Fruit fly (Drosophila melanogaster): ENCODE data around the gene CG17648.
A peak's percentile ranks its signal among the peaks of the same experiment; 100 is the strongest.

The CG17648 gene

dm6 chr2L:1709316-1709715, 42.8 kb upstream of the CG17648 start (continued):
- TF ChIP-seq Optix (GFP tag; IDR thresholded peaks at IDR 0.05) (no peak), unpg (GFP tag; optimal IDR thresholded peaks at IDR 0.05) (no peak), shn (GFP tag; optimal IDR thresholded peaks at IDR 0.05) (no peak), Hr39 (optimal IDR thresholded peaks at IDR 0.05) (no peak), CG30431 (GFP tag; optimal IDR thresholded peaks at IDR 0.05) (no peak), unc-4 (GFP tag; IDR thresholded peaks at IDR 0.05; ENCODE audit: partially characterized antibody) (no peak), CG4424 (GFP tag; optimal IDR thresholded peaks at IDR 0.05) (no peak), Med (GFP tag) (peak; percentile 70), CG30020 (tag; optimal IDR thresholded peaks at IDR 0.05) (no peak), CG3163 (GFP tag; optimal IDR thresholded peaks at IDR 0.05) (no peak), tin (GFP tag; optimal IDR thresholded peaks at IDR 0.05) (no peak), CG4820 (GFP tag; optimal IDR thresholded peaks at IDR 0.05) (no peak), knrl (GFP tag; IDR thresholded peaks at IDR 0.05; ENCODE audit: partially characterized antibody) (no peak), amos (GFP tag; IDR thresholded peaks at IDR 0.05; ENCODE audit: partially characterized antibody) (no peak), CG32772 (GFP tag; IDR thresholded peaks at IDR 0.05) (no peak), Doc2 (GFP tag; IDR thresholded peaks at IDR 0.05) (no peak), sd (tag; optimal IDR thresholded peaks at IDR 0.05) (no peak), nmo (GFP tag; optimal IDR thresholded peaks at IDR 0.05) (no peak), CG13894 (tag; optimal IDR thresholded peaks at IDR 0.05) (no peak), fru (optimal IDR thresholded peaks at IDR 0.05) (no peak), CG32767 (GFP tag; IDR thresholded peaks at IDR 0.05) (no peak), sens-2 (GFP tag; IDR thresholded peaks at IDR 0.05) (no peak), CrebB (tag; optimal IDR thresholded peaks at IDR 0.05) (no peak), sim (GFP tag; IDR thresholded peaks at IDR 0.05) (no peak), CG4707 (GFP tag; optimal IDR thresholded peaks at IDR 0.05) (no peak), TFAM (GFP tag; optimal IDR thresholded peaks at IDR 0.05) (no peak), MTF-1 (GFP tag; optimal IDR thresholded peaks at IDR 0.05; ENCODE audit: borderline replicate concordance) (no peak), ttk (GFP tag; IDR thresholded peaks at IDR 0.05) (no peak), Dek (tag; optimal IDR thresholded peaks at IDR 0.05) (no peak), H15 (GFP tag; IDR thresholded peaks at IDR 0.05) (no peak), Ssrp (tag; optimal IDR thresholded peaks at IDR 0.05) (no peak), exex (tag; optimal IDR thresholded peaks at IDR 0.05) (peak; percentile 78), CG11456 (GFP tag; IDR thresholded peaks at IDR 0.05) (no peak), yki (optimal IDR thresholded peaks at IDR 0.05) (no peak), chinmo (GFP tag; IDR thresholded peaks at IDR 0.05; ENCODE audit: partially characterized antibody) (peak; percentile 69; the same call in 1 of the 4 replicates), zen2 (GFP tag; IDR thresholded peaks at IDR 0.05; ENCODE audit: partially characterized antibody) (no peak), Fer3 (tag; optimal IDR thresholded peaks at IDR 0.05) (peak; percentile 13), CG8290 (GFP tag; optimal IDR thresholded peaks at IDR 0.05) (no peak), CG8290 (tag; optimal IDR thresholded peaks at IDR 0.05) (no peak), Deaf1 (tag; optimal IDR thresholded peaks at IDR 0.05) (no peak), sug (tag; optimal IDR thresholded peaks at IDR 0.05) (peak; percentile 12), Fer2 (tag; optimal IDR thresholded peaks at IDR 0.05) (no peak), CG43689 (GFP tag; IDR thresholded peaks at IDR 0.05) (no peak), ara (GFP tag; IDR thresholded peaks at IDR 0.05) (no peak), Camta (GFP tag; optimal IDR thresholded peaks at IDR 0.05) (no peak), CG34376 (GFP tag; optimal IDR thresholded peaks at IDR 0.05) (peak; percentile 13), dmrt11E (tag; optimal IDR thresholded peaks at IDR 0.05) (no peak), CG31365 (tag; optimal IDR thresholded peaks at IDR 0.05) (no peak), CG3726 (GFP tag; IDR thresholded peaks at IDR 0.05) (no peak), zfh2 (GFP tag; optimal IDR thresholded peaks at IDR 0.05) (no peak), Dp (GFP tag; optimal IDR thresholded peaks at IDR 0.05) (no peak), CG2120 (GFP tag; optimal IDR thresholded peaks at IDR 0.05) (peak; percentile 22), CG9932 (GFP tag; IDR thresholded peaks at IDR 0.05) (0 out of 2 replicates have a peak, but pooled peaks have one; percentile 13)
